Worm (Caenorhabditis elegans) whole organism, young adult: ENCODE results near the gene cct-5.
A peak's percentile ranks its signal among the peaks of the same experiment; 100 is the strongest.

ENCODE experiments used
- C17E4.6 ChIP-seq: fragments of 200-800 bp; sonication (Bioruptor generic); IDR thresholded peaks from 2 replicates; pipeline ENCODE4 v1.3.6; 2022; ENCODE audit warnings: missing genetic modification reagents, missing genetic modification characterization, missing compliant biosample characterization
- D2030.7 ChIP-seq: fragments of 200-800 bp; sonication (Bioruptor generic); IDR thresholded peaks from 2 replicates; pipeline ENCODE4 v1.3.6; 2022; ENCODE audit warnings: missing genetic modification reagents, missing genetic modification characterization, missing compliant biosample characterization
- F22D6.2 ChIP-seq: sonication (generic microtip); optimal IDR thresholded peaks from 2 replicates; lab custom pipeline; 2016; ENCODE audit warnings: mild to moderate bottlenecking, missing genetic modification characterization, missing compliant biosample characterization
- F33H1.4 ChIP-seq: fragments of 200-800 bp; sonication (Bioruptor generic); IDR thresholded peaks from 2 replicates; pipeline ENCODE4 v1.3.6; 2022; ENCODE audit warnings: missing genetic modification reagents, missing genetic modification characterization, missing compliant biosample characterization
- aptf-2 ChIP-seq: fragments of 200-800 bp; sonication (Bioruptor generic); conservative IDR thresholded peaks from 2 replicates; pipeline ENCODE4 v1.3.6; 2022; ENCODE audit warnings: missing genetic modification reagents, missing genetic modification characterization, missing compliant biosample characterization
- attf-6 ChIP-seq: fragments of 200-800 bp; sonication (Bioruptor generic); IDR thresholded peaks from 2 replicates; pipeline ENCODE4 v1.3.6; 2022; ENCODE audit warnings: missing genetic modification reagents, missing genetic modification characterization, missing compliant biosample characterization
- bed-1 ChIP-seq: fragments of 200-800 bp; sonication (Bioruptor generic); IDR thresholded peaks from 2 replicates; pipeline ENCODE4 v1.3.6; 2022; ENCODE audit warnings: missing genetic modification reagents, missing genetic modification characterization, missing compliant biosample characterization
- bed-2 ChIP-seq: fragments of 200-800 bp; sonication (Bioruptor generic); IDR thresholded peaks from 2 replicates; pipeline ENCODE4 v1.3.6; 2022; ENCODE audit warnings: missing genetic modification reagents, missing genetic modification characterization, missing compliant biosample characterization
- cebp-1 ChIP-seq, 2 experiments: fragments of 200-800 bp in 1 of 2; sonication (Bioruptor generic) in 1 of 2; sonication (generic microtip) in 1 of 2; IDR thresholded peaks in 1 of 2; optimal IDR thresholded peaks in 1 of 2; 2 replicates each; pipeline versions ENCODE4 v1.3.6 to Lab custom; 2017 to 2022; ENCODE audit warnings: missing compliant biosample characterization in 2 of 2, missing genetic modification characterization in 2 of 2, mild to moderate bottlenecking in 1 of 2, missing genetic modification reagents in 1 of 2, moderate library complexity in 1 of 2
- ceh-58 ChIP-seq: fragments of 200-800 bp; sonication (Bioruptor generic); IDR thresholded peaks from 2 replicates; pipeline ENCODE4 v1.3.6; 2022; ENCODE audit warnings: missing genetic modification characterization, missing compliant biosample characterization
- die-1 ChIP-seq: sonication (generic microtip); optimal IDR thresholded peaks from 2 replicates; lab custom pipeline; 2016; ENCODE audit warnings: missing genotype, mild to moderate bottlenecking, missing genetic modification characterization, missing compliant biosample characterization
- dpff-1 ChIP-seq: sonication (generic microtip); optimal IDR thresholded peaks from 2 replicates; lab custom pipeline; 2017; ENCODE audit warnings: mild to moderate bottlenecking, missing genetic modification characterization, missing compliant biosample characterization
- egrh-3 ChIP-seq: fragments of 200-800 bp; sonication (Bioruptor generic); IDR thresholded peaks from 2 replicates; pipeline ENCODE4 v1.3.6; 2022; ENCODE audit warnings: missing genetic modification reagents, missing genetic modification characterization, missing compliant biosample characterization
- ekl-4 ChIP-seq: fragments of 200-800 bp; sonication (Bioruptor generic); IDR thresholded peaks from 2 replicates; pipeline ENCODE4 v1.3.6; 2022; ENCODE audit warnings: missing genetic modification reagents, missing genetic modification characterization, missing compliant biosample characterization
- him-1 ChIP-seq: sonication (generic microtip); optimal IDR thresholded peaks from 2 replicates; lab custom pipeline; 2016; ENCODE audit warnings: missing genotype, missing genetic modification reagents, missing genetic modification characterization, missing compliant biosample characterization
- hmg-20 ChIP-seq: fragments of 200-800 bp; sonication (Bioruptor generic); IDR thresholded peaks from 2 replicates; pipeline ENCODE4 v1.3.6; 2022; ENCODE audit warnings: missing genetic modification reagents, missing genetic modification characterization, missing compliant biosample characterization
- hsf-1 ChIP-seq: fragments of 200-800 bp; sonication (Bioruptor generic); IDR thresholded peaks from 2 replicates; pipeline ENCODE4 v1.3.6; 2022; ENCODE audit warnings: missing genetic modification reagents, missing genetic modification characterization, missing compliant biosample characterization
- lin-40 ChIP-seq: sonication (generic microtip); optimal IDR thresholded peaks from 2 replicates; lab custom pipeline; 2016; ENCODE audit warnings: missing genetic modification characterization, mild to moderate bottlenecking, missing compliant biosample characterization, missing genotype, missing genetic modification reagents
- lin-54 ChIP-seq: fragments of 200-800 bp; sonication (Bioruptor generic); optimal IDR thresholded peaks from 2 replicates; lab custom pipeline; 2018; ENCODE audit warnings: mild to moderate bottlenecking, missing genetic modification characterization, missing compliant biosample characterization
- lir-1 ChIP-seq: fragments of 200-800 bp; sonication (Bioruptor generic); conservative IDR thresholded peaks from 2 replicates; pipeline ENCODE4 v1.3.6; 2022; ENCODE audit warnings: missing genetic modification reagents, missing genetic modification characterization, missing compliant biosample characterization
- lsy-27 ChIP-seq: sonication (generic microtip); optimal IDR thresholded peaks from 2 replicates; lab custom pipeline; 2017; ENCODE audit warnings: missing genetic modification characterization, mild to moderate bottlenecking, missing compliant biosample characterization, antibody characterized with exemption, missing genotype, borderline replicate concordance; ENCODE audit not compliant: insufficient read depth
- madf-6 ChIP-seq: fragments of 200-800 bp; sonication (Bioruptor generic); IDR thresholded peaks from 2 replicates; pipeline ENCODE4 v1.3.6; 2022; ENCODE audit warnings: missing genetic modification reagents, missing genetic modification characterization, missing compliant biosample characterization
- madf-8 ChIP-seq: fragments of 200-800 bp; sonication (Bioruptor generic); conservative IDR thresholded peaks from 2 replicates; pipeline ENCODE4 v1.3.6; 2022; ENCODE audit warnings: missing genetic modification reagents, missing genetic modification characterization, missing compliant biosample characterization
- mel-28 ChIP-seq: sonication (generic microtip); optimal IDR thresholded peaks from 2 replicates; lab custom pipeline; 2016; ENCODE audit warnings: borderline replicate concordance, mild to moderate bottlenecking, missing genetic modification characterization, missing compliant biosample characterization
- mes-4 ChIP-seq: sonication (generic microtip); optimal IDR thresholded peaks from 2 replicates; lab custom pipeline; 2016; ENCODE audit warnings: missing genotype, missing genetic modification characterization, missing compliant biosample characterization
- nfya-2 ChIP-seq: fragments of 200-800 bp; sonication (Bioruptor generic); IDR thresholded peaks from 2 replicates; pipeline ENCODE4 v1.3.6; 2022; ENCODE audit warnings: missing genetic modification reagents, missing genetic modification characterization, missing compliant biosample characterization
- nhr-80 ChIP-seq: sonication (generic microtip); optimal IDR thresholded peaks from 2 replicates; lab custom pipeline; 2016; ENCODE audit warnings: missing genetic modification characterization, missing compliant biosample characterization
- rec-8 ChIP-seq, 2 experiments: sonication (generic microtip); optimal IDR thresholded peaks; 2 replicates each; lab custom pipeline; 2016; ENCODE audit warnings: mild to moderate bottlenecking in 2 of 2, missing genetic modification characterization in 2 of 2, missing genetic modification reagents in 2 of 2, missing genotype in 2 of 2, missing biosample characterization in 1 of 2, missing compliant biosample characterization in 1 of 2, moderate library complexity in 1 of 2
- repo-1 ChIP-seq: sonication (generic microtip); optimal IDR thresholded peaks from 2 replicates; lab custom pipeline; 2017; ENCODE audit warnings: mild to moderate bottlenecking, missing genetic modification characterization, missing compliant biosample characterization
- rpc-1 ChIP-seq, 2 experiments: fragments of 150-350 bp in 1 of 2; sonication (generic microtip) in 1 of 2; optimal IDR thresholded peaks; 2 replicates each; lab custom pipeline; 2014 to 2018; ENCODE audit warnings: missing biosample characterization in 1 of 2, missing genetic modification characterization in 1 of 2, missing genetic modification reagents in 1 of 2, missing genotype in 1 of 2
- sea-2 ChIP-seq: fragments of 200-800 bp; sonication (Bioruptor generic); IDR thresholded peaks from 2 replicates; pipeline ENCODE4 v1.3.6; 2022; ENCODE audit warnings: missing genetic modification characterization, missing compliant biosample characterization
- snpc-1.3 ChIP-seq: sonication (generic microtip); optimal IDR thresholded peaks from 2 replicates; lab custom pipeline; 2017; ENCODE audit warnings: missing genetic modification characterization, mild to moderate bottlenecking, missing compliant biosample characterization, antibody characterized with exemption, moderate library complexity, missing genotype, missing genetic modification reagents; ENCODE audit not compliant: insufficient read depth
- unc-130 ChIP-seq: sonication (generic microtip); optimal IDR thresholded peaks from 2 replicates; lab custom pipeline; 2016; ENCODE audit warnings: missing genetic modification reagents, missing genetic modification characterization, missing compliant biosample characterization

cct-5 gene

DNA sequence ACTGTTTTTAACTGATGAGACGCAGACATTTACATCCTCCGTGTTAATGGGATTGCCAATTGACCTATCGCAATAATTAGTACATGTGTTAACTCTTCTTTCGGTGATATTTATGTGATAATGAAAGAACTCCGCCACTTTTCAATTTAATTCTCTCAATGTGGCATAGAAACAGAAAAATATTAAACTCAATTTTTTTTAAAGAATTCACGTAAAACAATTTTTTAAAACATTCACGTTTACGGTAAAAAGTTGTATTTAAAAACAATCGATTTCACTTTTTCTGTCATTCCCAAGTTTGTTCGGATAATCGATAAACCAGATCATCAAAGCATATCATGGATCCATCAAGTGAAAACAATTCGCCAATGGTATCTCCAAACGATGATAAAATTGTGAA, 39.1 kb downstream of the cct-5 start, which contains the start of gene mstr-2:
Gene mstr-2 (plus strand): TSS at position 301 of the 400 bp plus-strand sequence.
- TF ChIP-seq lsy-27 (tag; lab: Kevin White, UChicago) (no peak), snpc-1.3 (tag; lab: Kevin White, UChicago) (no peak), madf-6 (no peak), mel-28 (no peak), hsf-1 (GFP tag; lab: Robert Waterston, UW) (no peak), him-1 (tag; lab: Kevin White, UChicago) (no peak), madf-8 (GFP tag; lab: Robert Waterston, UW) (no peak), bed-2 (GFP tag; lab: Robert Waterston, UW) (no peak), hmg-20 (GFP tag; lab: Robert Waterston, UW) (no peak), bed-1 (no peak), repo-1 (tag; lab: Kevin White, UChicago) (no peak), lin-40 (no peak), aptf-2 (GFP tag; lab: Robert Waterston, UW) (no peak), ceh-58 (GFP tag; lab: Robert Waterston, UW) (no peak)

DNA sequence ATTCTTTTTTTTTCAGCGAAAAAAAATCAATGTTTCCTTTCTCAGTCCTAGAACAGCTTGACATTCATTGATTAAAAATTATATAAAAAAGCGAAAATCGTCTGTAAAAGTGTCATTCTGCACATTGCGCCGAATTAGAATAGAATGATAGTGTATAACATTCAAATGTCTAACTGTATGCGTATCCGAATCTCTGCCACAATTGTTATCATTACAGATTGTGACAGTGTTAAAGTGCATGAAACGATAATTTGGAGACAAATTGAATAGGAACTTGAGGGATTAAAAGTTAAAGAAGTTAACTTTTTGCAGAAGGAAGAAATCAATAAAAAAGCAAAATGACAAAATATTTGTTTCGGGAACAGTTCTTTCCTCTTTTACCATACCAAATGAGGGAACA, 39.5 kb downstream of the cct-5 start:
- TF ChIP-seq egrh-3 (GFP tag; lab: Robert Waterston, UW): no peak
- TF ChIP-seq nhr-80 (tag; lab: Kevin White, UChicago): peak; percentile 72

DNA sequence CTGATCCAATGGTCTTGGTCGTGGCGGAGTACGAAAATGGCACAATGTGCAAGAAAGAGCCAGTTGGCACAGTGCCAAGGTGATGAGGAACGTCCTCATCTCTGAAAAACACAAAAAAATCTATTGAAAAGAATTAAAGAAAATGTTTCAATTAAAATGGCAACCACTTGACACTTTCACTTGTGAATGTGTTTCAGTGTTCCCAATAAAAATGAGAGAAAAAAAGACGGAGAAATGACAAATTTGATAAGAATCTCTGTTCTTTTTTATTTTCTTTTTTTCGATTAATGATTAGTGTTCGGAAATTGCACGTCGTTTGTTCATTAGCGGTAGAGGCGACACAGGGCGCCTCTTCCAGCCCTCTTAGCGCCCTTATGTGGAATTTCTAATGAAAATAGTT, 40.6 kb downstream of the cct-5 start, which contains the start of gene ndg-4:
Gene ndg-4 (minus strand): TSS at position 101 of the 400 bp plus-strand sequence.
- no peak for TF ChIP-seq C17E4.6 (GFP tag; lab: Robert Waterston, UW)
- TF ChIP-seq attf-6: no peak
- no peak for TF ChIP-seq unc-130 (GFP tag; lab: Kevin White, UChicago)
- no peak for TF ChIP-seq rec-8 (tag; optimal IDR thresholded peaks at IDR 0.05; lab: Kevin White, UChicago)
- TF ChIP-seq lin-54: no peak
- TF ChIP-seq mes-4: no peak
- TF ChIP-seq, all 124 proteins: peak for 0

DNA sequence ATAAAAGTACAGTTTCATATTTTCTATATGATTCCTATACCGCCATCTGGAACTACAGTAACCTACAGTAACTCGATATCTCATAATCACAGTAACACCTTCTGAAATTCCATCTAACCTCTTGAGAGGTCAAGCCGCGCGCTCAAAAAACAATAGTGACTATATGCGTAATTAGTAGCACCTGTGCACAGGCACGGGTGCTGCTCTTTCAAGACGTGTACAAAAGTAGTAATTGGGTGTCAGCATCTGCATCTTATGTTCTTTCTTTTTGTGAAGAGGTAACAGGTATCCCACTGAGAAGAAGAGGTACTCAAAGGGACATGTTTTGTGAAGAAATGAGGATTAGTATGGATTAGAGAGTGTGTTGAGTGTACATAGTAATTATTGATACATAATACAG, 46.6 kb downstream of the cct-5 start:
- TF ChIP-seq rpc-1 (optimal IDR thresholded peaks at IDR 0.05; lab: Kevin White, UChicago) (no peak), rpc-1 (tag; optimal IDR thresholded peaks at IDR 0.05; lab: Kevin White, UChicago) (no peak), dpff-1 (tag; lab: Kevin White, UChicago) (no peak), die-1 (tag; lab: Kevin White, UChicago) (no peak), bed-1 (no peak), ekl-4 (no peak), unc-130 (GFP tag; lab: Kevin White, UChicago) (no peak), mes-4 (no peak), F22D6.2 (tag; lab: Kevin White, UChicago) (no peak), sea-2 (GFP tag; lab: Robert Waterston, UW) (no peak), egrh-3 (GFP tag; lab: Robert Waterston, UW) (no peak), lir-1 (GFP tag; lab: Robert Waterston, UW) (no peak), cebp-1 (GFP tag; IDR thresholded peaks at IDR 0.05; lab: Robert Waterston, UW) (no peak), cebp-1 (tag; optimal IDR thresholded peaks at IDR 0.05; lab: Kevin White, UChicago) (no peak), C17E4.6 (GFP tag; lab: Robert Waterston, UW) (no peak), D2030.7 (no peak), nfya-2 (GFP tag; lab: Robert Waterston, UW) (no peak), F33H1.4 (GFP tag; lab: Robert Waterston, UW) (no peak)
